Worm (Caenorhabditis elegans) whole organism, L1 larva: ENCODE data around the gene T05C7.4.

Source experiments
- nhr-77 ChIP-seq: fragments of 150-350 bp; optimal IDR thresholded peaks from 2 replicates; lab custom pipeline; 2014; ENCODE audit warnings: missing biosample characterization, missing genetic modification characterization
- pqm-1 ChIP-seq: sonication (generic microtip); optimal IDR thresholded peaks from 3 replicates; lab custom pipeline; 2017; ENCODE audit warnings: missing biosample characterization, missing genetic modification characterization
- sup-37 ChIP-seq: fragments of 200-800 bp; sonication (Bioruptor generic); optimal IDR thresholded peaks from 2 replicates; lab custom pipeline; 2018; ENCODE audit warnings: mild to moderate bottlenecking, missing genetic modification characterization, missing compliant biosample characterization

ce11 chrIV:58818-59217 lies 5.4 kb upstream of the T05C7.4 start, which contains the start of gene T05C7.5:
- TF ChIP-seq nhr-77 (no peak), sup-37 (GFP tag; lab: Kevin White, UChicago) (no peak), pqm-1 (no peak)
